Fruit fly (Drosophila melanogaster) whole organism, embryonic: ENCODE data around the gene srl.

Experiments
- Bdp1 ChIP-seq: fragments of 200-800 bp; sonication (Bioruptor generic); optimal IDR thresholded peaks from 3 replicates; lab custom pipeline; 2016; ENCODE audit warnings: missing biosample characterization, missing genetic modification characterization
- Bteb2 ChIP-seq: fragments of 200-800 bp; sonication (Bioruptor generic); optimal IDR thresholded peaks from 2 replicates; lab custom pipeline; 2016; ENCODE audit warnings: missing biosample characterization, missing genetic modification characterization
- CG10565 ChIP-seq: fragments of 200-800 bp; sonication (Bioruptor generic); optimal IDR thresholded peaks from 3 replicates; lab custom pipeline; 2016; ENCODE audit warnings: missing biosample characterization, mild to moderate bottlenecking, missing genetic modification characterization
- CG12299 ChIP-seq: fragments of 200-800 bp; sonication (Bioruptor generic); optimal IDR thresholded peaks from 2 replicates; lab custom pipeline; 2018; ENCODE audit warnings: missing biosample characterization, mild to moderate bottlenecking, missing genetic modification characterization
- CG13775 ChIP-seq: fragments of 200-800 bp; sonication (Bioruptor generic); optimal IDR thresholded peaks from 3 replicates; lab custom pipeline; 2017; ENCODE audit warnings: missing biosample characterization, mild to moderate bottlenecking, missing genetic modification characterization
- CG14710 ChIP-seq: fragments of 200-800 bp; sonication (Bioruptor generic); optimal IDR thresholded peaks from 3 replicates; lab custom pipeline; 2019; ENCODE audit warnings: missing biosample characterization, mild to moderate bottlenecking, missing genetic modification characterization, moderate library complexity
- CG15269 ChIP-seq: fragments of 200-800 bp; sonication (Bioruptor generic); optimal IDR thresholded peaks from 2 replicates; lab custom pipeline; 2018; ENCODE audit warnings: missing biosample characterization, mild to moderate bottlenecking, missing genetic modification characterization, moderate library complexity
- CG1529 ChIP-seq: fragments of 200-800 bp; sonication (Bioruptor generic); optimal IDR thresholded peaks from 3 replicates; lab custom pipeline; 2018; ENCODE audit warnings: missing biosample characterization, missing genetic modification characterization
- CG15601 ChIP-seq: fragments of 200-800 bp; sonication (Bioruptor generic); optimal IDR thresholded peaks from 3 replicates; lab custom pipeline; 2019; ENCODE audit warnings: missing biosample characterization, mild to moderate bottlenecking, missing genetic modification characterization, moderate library complexity
- CG16779 ChIP-seq: fragments of 200-800 bp; sonication (Bioruptor generic); IDR thresholded peaks from 2 replicates; pipeline ENCODE4 v1.3.6; 2022; ENCODE audit warnings: missing biosample characterization, missing genetic modification characterization
- CG17359 ChIP-seq: fragments of 200-800 bp; sonication (Bioruptor generic); optimal IDR thresholded peaks from 3 replicates; lab custom pipeline; 2018; ENCODE audit warnings: missing biosample characterization, mild to moderate bottlenecking, missing genetic modification characterization, moderate library complexity
- CG17361 ChIP-seq: fragments of 200-800 bp; sonication (Bioruptor generic); IDR thresholded peaks from 3 replicates; pipeline ENCODE4 v1.3.6; 2022; ENCODE audit warnings: missing biosample characterization, missing genetic modification characterization
- CG1792 ChIP-seq: fragments of 200-800 bp; sonication (Bioruptor generic); optimal IDR thresholded peaks from 2 replicates; lab custom pipeline; 2016; ENCODE audit warnings: missing biosample characterization, missing genetic modification characterization
- CG18262 ChIP-seq: fragments of 200-800 bp; optimal IDR thresholded peaks from 3 replicates; lab custom pipeline; 2019; ENCODE audit warnings: missing biosample characterization, mild to moderate bottlenecking, missing genetic modification characterization, moderate library complexity
- CG18476 ChIP-seq: fragments of 200-800 bp; sonication (Bioruptor generic); optimal IDR thresholded peaks from 2 replicates; lab custom pipeline; 2016; ENCODE audit warnings: missing biosample characterization, mild to moderate bottlenecking, missing genetic modification characterization
- CG18599 ChIP-seq: fragments of 200-800 bp; sonication (Bioruptor generic); optimal IDR thresholded peaks from 3 replicates; lab custom pipeline; 2017; ENCODE audit warnings: missing biosample characterization, missing genetic modification characterization, mild to moderate bottlenecking, moderate library complexity, missing genetic modification reagents
- CG2116 ChIP-seq: fragments of 200-800 bp; sonication (Bioruptor generic); optimal IDR thresholded peaks from 3 replicates; lab custom pipeline; 2018; ENCODE audit warnings: missing biosample characterization, mild to moderate bottlenecking, missing genetic modification characterization
- CG2712 ChIP-seq: fragments of 200-800 bp; optimal IDR thresholded peaks from 3 replicates; lab custom pipeline; 2019; ENCODE audit warnings: missing biosample characterization, mild to moderate bottlenecking, missing genetic modification characterization, moderate library complexity
- CG30020 ChIP-seq: fragments of 200-800 bp; optimal IDR thresholded peaks from 2 replicates; lab custom pipeline; 2019; ENCODE audit warnings: missing biosample characterization, mild to moderate bottlenecking, missing genetic modification characterization, moderate library complexity
- CG30403 ChIP-seq: fragments of 200-800 bp; sonication (Bioruptor generic); optimal IDR thresholded peaks from 3 replicates; lab custom pipeline; 2016; ENCODE audit warnings: missing biosample characterization, missing genetic modification characterization
- CG31365 ChIP-seq: fragments of 200-800 bp; sonication (Bioruptor generic); optimal IDR thresholded peaks from 2 replicates; lab custom pipeline; 2018; ENCODE audit warnings: missing biosample characterization, mild to moderate bottlenecking, missing genetic modification characterization
- CG34376 ChIP-seq: fragments of 200-800 bp; sonication (Bioruptor generic); optimal IDR thresholded peaks from 2 replicates; lab custom pipeline; 2018; ENCODE audit warnings: missing biosample characterization, mild to moderate bottlenecking, missing genetic modification characterization
- CG3726 ChIP-seq: fragments of 200-800 bp; sonication (Bioruptor generic); IDR thresholded peaks from 3 replicates; pipeline ENCODE4, ENCODE4 v1.3.6; 2022; ENCODE audit warnings: missing biosample characterization, missing genetic modification characterization
- CG4820 ChIP-seq: fragments of 200-800 bp; sonication (Bioruptor generic); optimal IDR thresholded peaks from 3 replicates; lab custom pipeline; 2016; ENCODE audit warnings: missing biosample characterization, missing genetic modification characterization
- CG7928 ChIP-seq: fragments of 200-800 bp; sonication (Bioruptor generic); optimal IDR thresholded peaks from 2 replicates; lab custom pipeline; 2017; ENCODE audit warnings: missing biosample characterization, mild to moderate bottlenecking, missing genetic modification characterization
- CG8924 ChIP-seq: fragments of 200-800 bp; optimal IDR thresholded peaks from 3 replicates; lab custom pipeline; 2019; ENCODE audit warnings: missing biosample characterization, mild to moderate bottlenecking, missing genetic modification characterization, moderate library complexity
- CG9727 ChIP-seq: fragments of 200-800 bp; sonication (Bioruptor generic); optimal IDR thresholded peaks from 3 replicates; lab custom pipeline; 2017; ENCODE audit warnings: missing biosample characterization, mild to moderate bottlenecking, missing genetic modification characterization
- Dbx ChIP-seq: fragments of 200-800 bp; sonication (Bioruptor generic); IDR thresholded peaks from 3 replicates; pipeline ENCODE4 v1.3.6; 2022; ENCODE audit warnings: missing biosample characterization, missing genetic modification characterization
- Dll ChIP-seq: fragments of 200-800 bp; sonication (Bioruptor generic); IDR thresholded peaks from 4 replicates; pipeline ENCODE4 v1.3.6; 2022; ENCODE audit warnings: missing biosample characterization, missing genetic modification characterization; ENCODE audit not compliant: partially characterized antibody
- ERR ChIP-seq: fragments of 200-800 bp; sonication (Bioruptor generic); optimal IDR thresholded peaks from 2 replicates; lab custom pipeline; 2016; ENCODE audit warnings: missing biosample characterization, missing genetic modification characterization
- Fer1 ChIP-seq: fragments of 200-800 bp; sonication (Bioruptor generic); optimal IDR thresholded peaks from 2 replicates; lab custom pipeline; 2017; ENCODE audit warnings: missing biosample characterization, mild to moderate bottlenecking, missing genetic modification characterization
- Lim3 ChIP-seq: fragments of 200-800 bp; sonication (Bioruptor generic); IDR thresholded peaks from 2 replicates; pipeline ENCODE4 v1.3.6; 2022; ENCODE audit warnings: missing biosample characterization, missing genetic modification characterization
- Mad ChIP-seq: fragments of 200-800 bp; sonication (Bioruptor generic); optimal IDR thresholded peaks from 2 replicates; lab custom pipeline; 2016; ENCODE audit warnings: missing biosample characterization, missing genetic modification characterization
- Med ChIP-seq: fragments of 200-800 bp; sonication (Bioruptor generic); peaks from one replicate; lab custom pipeline; 2016; ENCODE audit warnings: missing biosample characterization, missing genetic modification characterization, mild to moderate bottlenecking, inconsistent platforms, moderate library complexity
- NC2β ChIP-seq: fragments of 200-800 bp; sonication (Bioruptor generic); optimal IDR thresholded peaks from 2 replicates; lab custom pipeline; 2016; ENCODE audit warnings: missing biosample characterization, missing genetic modification characterization
- PHDP ChIP-seq: fragments of 200-800 bp; sonication (Bioruptor generic); optimal IDR thresholded peaks from 3 replicates; lab custom pipeline; 2018; ENCODE audit warnings: missing biosample characterization, mild to moderate bottlenecking, missing genetic modification characterization, moderate library complexity
- Pdp1 ChIP-seq, 2 experiments: fragments of 200-800 bp; sonication (Bioruptor generic); optimal IDR thresholded peaks; 3 replicates each; lab custom pipeline; 2016; ENCODE audit warnings: missing biosample characterization in 2 of 2, missing genetic modification characterization in 2 of 2, mild to moderate bottlenecking in 1 of 2, moderate library complexity in 1 of 2
- YL-1 ChIP-seq: fragments of 200-800 bp; sonication (Bioruptor generic); optimal IDR thresholded peaks from 3 replicates; lab custom pipeline; 2017; ENCODE audit warnings: missing biosample characterization, mild to moderate bottlenecking, missing genetic modification characterization
- ara ChIP-seq: fragments of 200-800 bp; sonication (Bioruptor generic); IDR thresholded peaks from 2 replicates; pipeline ENCODE4 v1.3.6; 2022; ENCODE audit warnings: missing biosample characterization, missing genetic modification characterization
- crc ChIP-seq: fragments of 200-800 bp; sonication (Bioruptor generic); optimal IDR thresholded peaks from 2 replicates; lab custom pipeline; 2016; ENCODE audit warnings: missing biosample characterization, missing genetic modification characterization
- da ChIP-seq: fragments of 200-800 bp; sonication (Bioruptor generic); optimal IDR thresholded peaks from 2 replicates; lab custom pipeline; 2016; ENCODE audit warnings: missing biosample characterization, missing genetic modification characterization
- danr ChIP-seq: fragments of 200-800 bp; sonication (Bioruptor generic); IDR thresholded peaks from 2 replicates; pipeline ENCODE4 v1.3.6; 2022; ENCODE audit warnings: missing biosample characterization, missing genetic modification characterization
- fd102C ChIP-seq: fragments of 200-800 bp; sonication (Bioruptor generic); optimal IDR thresholded peaks from 2 replicates; lab custom pipeline; 2018; ENCODE audit warnings: missing biosample characterization, mild to moderate bottlenecking, missing genetic modification characterization, moderate library complexity
- fd96Cb ChIP-seq: fragments of 200-800 bp; sonication (Bioruptor generic); optimal IDR thresholded peaks from 2 replicates; lab custom pipeline; 2018; ENCODE audit warnings: missing biosample characterization, mild to moderate bottlenecking, missing genetic modification characterization, moderate library complexity
- gfzf ChIP-seq: fragments of 200-800 bp; sonication (Bioruptor generic); optimal IDR thresholded peaks from 2 replicates; lab custom pipeline; 2016; ENCODE audit warnings: missing biosample characterization, mild to moderate bottlenecking, missing genetic modification characterization, moderate library complexity
- her ChIP-seq: fragments of 200-800 bp; sonication (Bioruptor generic); optimal IDR thresholded peaks from 2 replicates; lab custom pipeline; 2016; ENCODE audit warnings: missing biosample characterization, missing genetic modification characterization
- kni ChIP-seq: fragments of 200-800 bp; sonication (Bioruptor generic); optimal IDR thresholded peaks from 3 replicates; lab custom pipeline; 2017; ENCODE audit warnings: mild to moderate bottlenecking, missing biosample characterization, missing genetic modification reagents, missing genetic modification characterization
- lbe ChIP-seq: fragments of 200-800 bp; sonication (Bioruptor generic); optimal IDR thresholded peaks from 2 replicates; lab custom pipeline; 2016; ENCODE audit warnings: missing biosample characterization, mild to moderate bottlenecking, missing genetic modification characterization
- scrt ChIP-seq: fragments of 200-800 bp; sonication (Bioruptor generic); optimal IDR thresholded peaks from 2 replicates; lab custom pipeline; 2018; ENCODE audit warnings: missing biosample characterization, mild to moderate bottlenecking, missing genetic modification characterization, moderate library complexity
- so ChIP-seq: fragments of 200-800 bp; sonication (Bioruptor generic); IDR thresholded peaks from 3 replicates; pipeline ENCODE4 v1.3.6; 2022; ENCODE audit warnings: missing biosample characterization, missing genetic modification characterization
- tap ChIP-seq: fragments of 200-800 bp; optimal IDR thresholded peaks from 3 replicates; lab custom pipeline; 2019; ENCODE audit warnings: missing biosample characterization, mild to moderate bottlenecking, missing genetic modification characterization, moderate library complexity

The srl gene

DNA sequence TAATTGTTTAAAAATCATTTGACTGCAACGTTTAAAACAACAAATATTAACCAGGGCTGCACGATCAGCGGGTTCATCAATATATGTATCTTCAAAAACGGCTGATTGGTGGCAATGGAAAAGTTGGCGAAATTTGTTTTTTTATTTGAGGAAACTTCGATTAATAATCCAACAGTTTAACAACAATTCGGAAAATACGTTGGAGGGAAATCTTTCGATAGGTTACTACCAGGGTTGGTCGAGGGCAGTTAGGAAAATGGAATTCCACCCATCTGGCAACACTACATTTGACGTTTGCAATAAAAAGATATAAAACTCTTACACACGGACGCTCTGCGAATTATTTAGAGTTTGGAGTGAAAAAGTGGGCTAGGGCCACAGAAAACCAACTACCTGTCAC is 8.0 kb upstream of the srl start, which contains the start of the genes Lipt2 and CG14650 (continued):
- peak; percentile 79 for TF ChIP-seq CG30020 (tag; lab: Kevin White, UChicago)
- TF ChIP-seq CG8924, result peak; percentile 74
- TF ChIP-seq Dbx (GFP tag; lab: Robert Waterston, UW), result 0 out of 3 replicates have a peak, but pooled peaks have one; percentile 19
- no peak for TF ChIP-seq ara
- TF ChIP-seq CG1529 (GFP tag; lab: Kevin White, UChicago), result no peak
- peak; percentile 98 for TF ChIP-seq CG7928 (GFP tag; lab: Kevin White, UChicago)
- peak; percentile 19 for TF ChIP-seq CG18476 (GFP tag; lab: Kevin White, UChicago)
- TF ChIP-seq CG16779 (GFP tag; lab: Robert Waterston, UW), result no peak
- TF ChIP-seq Mad (GFP tag; lab: Kevin White, UChicago), result peak; percentile 27
- no peak for TF ChIP-seq CG15601 (tag; lab: Kevin White, UChicago)
- TF ChIP-seq kni, result no peak
- peak; percentile 38 for TF ChIP-seq crc
- peak; percentile 46 for TF ChIP-seq CG34376 (GFP tag; lab: Kevin White, UChicago)
- no peak for TF ChIP-seq fd102C (GFP tag; lab: Kevin White, UChicago)
- TF ChIP-seq CG10565, result no peak
- no peak for TF ChIP-seq so (GFP tag; lab: Robert Waterston, UW)
- TF ChIP-seq CG18599, result no peak
- TF ChIP-seq CG4820, result peak; percentile 20
- peak; percentile 41 for TF ChIP-seq Bteb2 (GFP tag; lab: Kevin White, UChicago)
- no peak; the same call in 1 of the 3 replicates for TF ChIP-seq CG17361 (GFP tag; lab: Robert Waterston, UW)
- TF ChIP-seq lbe (GFP tag; lab: Kevin White, UChicago), result no peak
- peak; percentile 50 to 66 for TF ChIP-seq Pdp1 (GFP tag; optimal IDR thresholded peaks at IDR 0.05; lab: Kevin White, UChicago)
- TF ChIP-seq CG12299 (tag; lab: Kevin White, UChicago), result peak; percentile 62
- TF ChIP-seq CG3726 (GFP tag; lab: Robert Waterston, UW), result no peak
- peak; percentile 33 for TF ChIP-seq PHDP (tag; lab: Kevin White, UChicago)
- peak; percentile 66 for TF ChIP-seq CG13775 (GFP tag; lab: Kevin White, UChicago)
- TF ChIP-seq Dll (GFP tag; lab: Robert Waterston, UW), result peak; percentile 73; the same call in 3 of the 4 replicates
- TF ChIP-seq tap (tag; lab: Kevin White, UChicago), result no peak
- TF ChIP-seq her (GFP tag; lab: Kevin White, UChicago), result peak; percentile 53
- TF ChIP-seq CG30403, result peak; percentile 74
- no peak for TF ChIP-seq CG31365 (tag; lab: Kevin White, UChicago)
- TF ChIP-seq CG18262, result peak; percentile 46
- TF ChIP-seq Lim3, result no peak
- TF ChIP-seq CG2116, result peak; percentile 96
- peak; percentile 93 for TF ChIP-seq YL-1 (GFP tag; lab: Kevin White, UChicago)
- peak; percentile 48 for TF ChIP-seq Fer1 (GFP tag; lab: Kevin White, UChicago)
- TF ChIP-seq gfzf (GFP tag; lab: Kevin White, UChicago), result peak; percentile 70
- TF ChIP-seq CG17359, result peak; percentile 47
- TF ChIP-seq CG1792 (GFP tag; lab: Kevin White, UChicago), result peak; percentile 47
- no peak for TF ChIP-seq danr (GFP tag; lab: Robert Waterston, UW)
- peak; percentile 33 for TF ChIP-seq CG9727 (GFP tag; lab: Kevin White, UChicago)
- TF ChIP-seq CG14710 (tag; lab: Kevin White, UChicago), result peak; percentile 74
- peak; percentile 38 for TF ChIP-seq Bdp1 (GFP tag; lab: Kevin White, UChicago)
- peak; percentile 60 for TF ChIP-seq CG2712
- TF ChIP-seq scrt, result no peak
- TF ChIP-seq da (GFP tag; lab: Kevin White, UChicago), result no peak
- TF ChIP-seq Med (GFP tag; lab: Kevin White, UChicago), result peak; percentile 94
- TF ChIP-seq CG15269 (tag; lab: Kevin White, UChicago), result no peak
- peak; percentile 73 for TF ChIP-seq NC2β (GFP tag; lab: Kevin White, UChicago)
- peak; percentile 16 for TF ChIP-seq fd96Cb (tag; lab: Kevin White, UChicago)
- TF ChIP-seq ERR (GFP tag; lab: Kevin White, UChicago), result peak; percentile 40
